Worm (Caenorhabditis elegans): ENCODE results near the gene aipr-1.
A peak's percentile ranks its signal among the peaks of the same experiment; 100 is the strongest.

Gene aipr-1

DNA sequence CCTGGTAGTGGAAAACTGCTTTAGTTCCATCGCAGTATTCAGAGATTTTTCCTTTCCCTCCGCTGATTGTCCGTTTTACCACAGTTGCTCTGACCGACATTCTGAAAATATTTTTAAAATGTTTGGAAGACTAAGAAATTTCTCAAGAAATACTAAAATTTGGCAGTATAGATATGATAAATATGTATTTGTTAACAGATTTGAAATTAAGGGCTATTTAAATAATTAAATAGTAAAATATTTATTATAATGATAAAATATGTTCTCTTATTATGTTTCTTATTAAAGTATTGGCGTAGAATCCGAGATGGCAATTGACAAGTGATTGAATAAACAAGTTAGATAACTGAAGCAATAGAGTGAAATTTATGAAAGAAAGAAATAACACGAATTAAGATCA lies at the start of gene aipr-1:
Gene aipr-1 (minus strand): TSS at position 101 of the 400 bp plus-strand sequence.
- no peak for TF ChIP-seq mdl-1 (tag; optimal IDR thresholded peaks at IDR 0.05)
- TF ChIP-seq fkh-8 (tag; optimal IDR thresholded peaks at IDR 0.05), result no peak
- no peak for TF ChIP-seq jun-1 (tag; optimal IDR thresholded peaks at IDR 0.05)

DNA sequence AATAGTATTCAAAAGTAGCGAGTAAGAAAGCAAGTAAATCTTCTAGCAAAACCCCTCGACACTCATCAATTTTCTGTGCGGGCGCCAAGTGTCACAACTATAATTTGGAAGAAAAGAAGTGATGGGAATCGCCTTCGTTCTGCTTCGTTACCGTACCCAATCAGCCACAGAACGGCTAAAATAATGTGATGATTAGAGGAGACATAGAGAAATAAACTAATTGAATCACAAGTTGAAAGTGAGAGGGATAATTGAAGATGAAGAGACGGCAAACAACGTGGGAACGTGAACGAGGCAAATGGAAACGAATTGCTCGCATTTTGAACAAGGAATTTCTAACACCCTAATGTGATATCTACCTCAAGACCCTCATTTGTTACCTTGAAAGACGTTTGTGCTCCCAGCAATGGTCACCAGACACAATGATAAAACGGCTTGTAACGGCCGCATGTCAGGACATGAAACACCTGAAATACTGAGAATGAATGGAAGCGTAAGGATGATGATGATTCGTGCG lies 48.7 kb upstream of the aipr-1 start, which contains the start of gene T19D12.6:
Gene T19D12.6 (minus strand): TSS at position 467 of the 517 bp plus-strand sequence.
- no peak for TF ChIP-seq mep-1 (tag; optimal IDR thresholded peaks at IDR 0.05)
- TF ChIP-seq lsy-2 (tag; optimal IDR thresholded peaks at IDR 0.05), result peak in 1 of 2 experiments; percentile 50
- TF ChIP-seq fkh-8 (tag; optimal IDR thresholded peaks at IDR 0.05), result peak; percentile 60
- no peak for TF ChIP-seq mef-2 (tag; optimal IDR thresholded peaks at IDR 0.05)
- TF ChIP-seq ceh-90 (tag; optimal IDR thresholded peaks at IDR 0.05), result no peak
- TF ChIP-seq nhr-19 (GFP tag; conservative IDR thresholded peaks at IDR 0.05), result no peak
- TF ChIP-seq ets-5 (GFP tag; IDR thresholded peaks at IDR 0.05), result no peak
- no peak for TF ChIP-seq tlp-1 (tag; optimal IDR thresholded peaks at IDR 0.05)
- TF ChIP-seq nhr-77 (tag; optimal IDR thresholded peaks at IDR 0.05), result no peak
- no peak for TF ChIP-seq unc-62 (GFP tag; optimal IDR thresholded peaks at IDR 0.05)
- TF ChIP-seq swsn-7 (tag; optimal IDR thresholded peaks at IDR 0.05), result no peak
- peak; percentile 11 for TF ChIP-seq blmp-1 (tag; optimal IDR thresholded peaks at IDR 0.05)
- TF ChIP-seq lin-14 (GFP tag; optimal IDR thresholded peaks at IDR 0.05), result peak; percentile 57
- TF ChIP-seq efl-1 (optimal IDR thresholded peaks at IDR 0.05), result no peak
- peak in 1 of 2 experiments; percentile 82 for TF ChIP-seq efl-1 (GFP tag; optimal IDR thresholded peaks at IDR 0.05 in 1 of 2)
- TF ChIP-seq hpl-2 (GFP tag; optimal IDR thresholded peaks at IDR 0.05), result no peak
- no peak for TF ChIP-seq rnt-1 (tag; optimal IDR thresholded peaks at IDR 0.05)

- TF ChIP-seq mdl-1 (tag; optimal IDR thresholded peaks at IDR 0.05) (no peak), dsc-1 (tag; optimal IDR thresholded peaks at IDR 0.05) (peak; percentile 53), blmp-1 (tag; optimal IDR thresholded peaks at IDR 0.05) (no peak), elt-2 (tag; optimal IDR thresholded peaks at IDR 0.05) (no peak), lsy-2 (tag; optimal IDR thresholded peaks at IDR 0.05) (no peak), pqm-1 (tag; optimal IDR thresholded peaks at IDR 0.05) (no peak), irx-1 (tag; optimal IDR thresholded peaks at IDR 0.05) (no peak), nhr-28 (tag; optimal IDR thresholded peaks at IDR 0.05) (no peak), efl-1 (optimal IDR thresholded peaks at IDR 0.05) (no peak), efl-1 (GFP tag; optimal IDR thresholded peaks at IDR 0.05 in 1 of 2) (no peak), lin-13 (GFP tag; optimal IDR thresholded peaks at IDR 0.05) (no peak), fkh-10 (GFP tag; optimal IDR thresholded peaks at IDR 0.05) (peak; percentile 20), unc-98 (GFP tag; IDR thresholded peaks at IDR 0.05) (no peak), alr-1 (tag; optimal IDR thresholded peaks at IDR 0.05; ENCODE audit: borderline replicate concordance) (no peak), nhr-12 (tag; optimal IDR thresholded peaks at IDR 0.05) (no peak), mab-9 (GFP tag; IDR thresholded peaks at IDR 0.05) (no peak)
Measured at ce11 chrII:6642180-6642579, 48.1 kb upstream of the aipr-1 start.

ce11 chrII:6637854-6638253 lies 43.8 kb upstream of the aipr-1 start:
- TF ChIP-seq blmp-1 (tag; optimal IDR thresholded peaks at IDR 0.05), result no peak
- no peak for TF ChIP-seq nhr-47 (tag; optimal IDR thresholded peaks at IDR 0.05)
- no peak for TF ChIP-seq nhr-237 (tag; optimal IDR thresholded peaks at IDR 0.05)
- no peak for TF ChIP-seq alr-1 (tag; optimal IDR thresholded peaks at IDR 0.05; ENCODE audit: borderline replicate concordance)
- TF ChIP-seq nhr-12 (tag; optimal IDR thresholded peaks at IDR 0.05), result no peak
- no peak for TF ChIP-seq C04F5.9 (tag; optimal IDR thresholded peaks at IDR 0.05)
- TF ChIP-seq lir-3 (tag; optimal IDR thresholded peaks at IDR 0.05; ENCODE audit: poor library complexity), result no peak
- TF ChIP-seq pqm-1 (tag; optimal IDR thresholded peaks at IDR 0.05), result no peak
- no peak for TF ChIP-seq lin-13 (GFP tag; optimal IDR thresholded peaks at IDR 0.05)
- TF ChIP-seq isw-1 (GFP tag; IDR thresholded peaks at IDR 0.05), result no peak
- no peak for TF ChIP-seq fkh-4 (tag; optimal IDR thresholded peaks at IDR 0.05; ENCODE audit: borderline replicate concordance)
